Worm (Caenorhabditis elegans): ENCODE measurements around the gene Y62H9A.10.

DNA sequence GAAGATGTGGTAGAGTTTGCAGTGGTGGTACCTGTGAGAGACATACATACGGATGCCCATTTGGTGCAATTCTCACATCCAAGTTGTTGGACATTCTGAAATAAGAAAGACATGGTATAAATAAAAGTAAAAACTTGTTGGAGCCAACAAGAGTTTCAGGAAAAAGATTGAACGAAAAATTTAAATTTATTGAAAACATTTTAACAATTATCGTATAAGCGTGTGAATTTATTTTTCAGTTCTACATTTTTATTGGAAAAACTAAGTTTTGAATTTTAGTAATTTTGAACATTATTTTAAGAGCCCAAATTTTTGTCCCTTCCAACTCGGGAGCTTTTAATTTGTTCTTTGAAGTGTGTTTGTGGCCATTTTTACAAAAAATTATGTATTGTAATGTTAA is 47.7 kb downstream of the Y62H9A.10 start, which contains the start of gene F54F7.8:
- TF ChIP-seq lin-11 (tag; optimal IDR thresholded peaks at IDR 0.05): no peak
- TF ChIP-seq nhr-77 (tag; optimal IDR thresholded peaks at IDR 0.05): no peak
- no peak for TF ChIP-seq ceh-82 (tag; optimal IDR thresholded peaks at IDR 0.05)
- no peak for TF ChIP-seq nhr-10 (tag; optimal IDR thresholded peaks at IDR 0.05)
- TF ChIP-seq egl-27 (tag; optimal IDR thresholded peaks at IDR 0.05): no peak
- TF ChIP-seq unc-39 (tag; optimal IDR thresholded peaks at IDR 0.05): no peak
- TF ChIP-seq skn-1 (tag; optimal IDR thresholded peaks at IDR 0.05): no peak
- no peak for TF ChIP-seq nhr-237 (tag; optimal IDR thresholded peaks at IDR 0.05)
- no peak for TF ChIP-seq F13H6.1 (tag; optimal IDR thresholded peaks at IDR 0.05)
- no peak for TF ChIP-seq snpc-4 (tag; optimal IDR thresholded peaks at IDR 0.05)
- TF ChIP-seq nhr-12 (tag; optimal IDR thresholded peaks at IDR 0.05): no peak
- no peak for TF ChIP-seq mdl-1 (tag; optimal IDR thresholded peaks at IDR 0.05)
- TF ChIP-seq nhr-129 (tag; optimal IDR thresholded peaks at IDR 0.05): no peak

Data from whole organism, L2 larva.